Worm (Caenorhabditis elegans) whole organism, early embryonic: ENCODE results near the gene srh-220.

Experiments used
- ama-1 ChIP-seq: fragments of 150-350 bp; optimal IDR thresholded peaks from 2 replicates; lab custom pipeline; 2014
- ceh-13 ChIP-seq: fragments of 200-800 bp; sonication (Bioruptor generic); optimal IDR thresholded peaks from 2 replicates; lab custom pipeline; 2018; ENCODE audit warnings: mild to moderate bottlenecking, missing genetic modification characterization, missing compliant biosample characterization
- flt-1 ChIP-seq: fragments of 200-800 bp; sonication (Bioruptor generic); IDR thresholded peaks from 2 replicates; pipeline ENCODE4 v1.3.6; 2022; ENCODE audit warnings: missing genetic modification characterization, missing compliant biosample characterization
- sea-1 ChIP-seq: fragments of 200-800 bp; sonication (Bioruptor generic); conservative IDR thresholded peaks from 2 replicates; pipeline ENCODE4 v1.3.6; 2022; ENCODE audit warnings: missing genetic modification characterization, missing compliant biosample characterization

DNA sequence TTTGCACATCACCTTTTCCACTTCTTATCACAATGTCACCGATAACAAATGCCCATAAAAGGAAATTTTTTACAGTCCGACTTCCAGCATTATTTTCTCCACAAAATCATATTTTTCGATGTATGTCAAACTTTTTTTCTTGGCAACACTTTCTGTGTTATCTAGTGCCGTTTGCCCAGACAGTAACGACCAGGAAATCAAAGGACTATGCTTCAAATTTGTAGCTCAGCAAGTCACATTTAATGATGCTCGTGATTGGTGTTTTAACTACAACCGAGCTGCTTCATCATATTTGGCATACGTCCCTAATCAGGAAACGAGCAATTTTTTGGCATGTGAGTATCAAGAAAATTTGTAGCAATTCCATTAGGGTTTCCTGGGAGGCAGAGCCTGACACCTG lies 14.3 kb downstream of the srh-220 start:
- no peak for TF ChIP-seq flt-1 (GFP tag; lab: Robert Waterston, UW)
- no peak for TF ChIP-seq ceh-13 (GFP tag; lab: Kevin White, UChicago)
- no peak for TF ChIP-seq ama-1 (lab: Kevin White, UChicago)
- no peak for TF ChIP-seq sea-1 (GFP tag; lab: Robert Waterston, UW)
